Worm (Caenorhabditis elegans): ENCODE data around the gene F58A3.4.
A peak's percentile ranks its signal among the peaks of the same experiment; 100 is the strongest.

F58A3.4 gene

DNA sequence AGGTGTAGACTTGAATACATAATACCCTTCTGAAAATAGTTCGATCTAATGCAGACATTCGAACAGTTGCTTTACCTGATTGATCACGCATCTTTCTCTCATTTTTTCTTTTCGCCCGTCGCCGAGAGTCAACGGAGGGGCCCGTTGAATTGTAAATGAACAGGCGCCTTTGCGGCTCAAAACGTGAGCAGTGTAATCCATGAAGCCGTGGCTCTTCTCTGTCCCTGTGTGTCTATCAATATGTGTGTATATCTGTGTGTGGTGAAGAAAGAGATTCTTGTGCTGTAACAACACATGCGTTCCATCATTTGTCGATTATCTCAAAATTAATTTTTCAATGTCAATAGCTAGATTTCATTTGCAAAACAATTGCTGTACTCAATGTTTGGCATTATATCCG, 25.1 kb upstream of the F58A3.4 start:
- no peak for TF ChIP-seq madf-9 (GFP tag; conservative IDR thresholded peaks at IDR 0.05)
- peak; percentile 13 for TF ChIP-seq hlh-11 (tag; optimal IDR thresholded peaks at IDR 0.05)
- peak in 1 of 2 experiments; percentile 67 for TF ChIP-seq daf-16 (GFP tag; optimal IDR thresholded peaks at IDR 0.05)
- no peak for TF ChIP-seq daf-16 (tag; optimal IDR thresholded peaks at IDR 0.05)
- TF ChIP-seq nhr-11 (tag; optimal IDR thresholded peaks at IDR 0.05) = peak; percentile 53

DNA sequence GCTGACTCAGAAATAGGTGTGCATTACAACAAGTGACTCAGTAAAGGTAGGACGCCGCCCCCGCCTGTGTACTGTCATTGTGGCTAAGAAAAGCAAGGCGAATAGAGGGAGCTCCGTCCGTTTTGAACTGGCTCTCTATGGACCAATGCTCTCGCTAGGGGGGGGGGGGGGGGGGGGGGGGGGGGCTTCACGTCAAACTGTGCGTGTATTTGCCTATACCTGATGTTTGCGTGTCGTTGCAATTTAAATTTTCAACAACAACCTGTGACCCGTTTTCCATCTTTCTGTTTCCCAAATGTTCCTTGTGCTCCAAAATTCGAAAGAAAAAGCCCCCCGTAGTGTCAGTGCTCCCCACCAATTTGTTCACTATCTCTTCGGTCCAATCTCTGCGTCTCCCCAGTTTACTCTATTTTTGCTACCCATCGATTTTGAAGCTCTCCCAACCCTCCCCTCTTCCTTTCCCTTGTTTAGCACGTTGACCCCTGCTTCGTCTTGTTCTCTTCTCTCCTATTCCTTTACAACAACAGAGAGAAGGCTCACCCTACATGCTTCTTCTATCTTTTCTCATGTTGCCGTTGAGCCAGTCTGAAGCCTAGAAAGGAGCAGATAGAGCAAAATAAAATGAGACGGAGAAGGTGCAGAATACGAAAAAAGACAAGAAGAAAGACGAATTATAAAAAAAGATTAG, 24.1 kb upstream of the F58A3.4 start:
- TF ChIP-seq T26A8.4 (GFP tag; IDR thresholded peaks at IDR 0.05) (no peak), rbr-2 (tag; optimal IDR thresholded peaks at IDR 0.05) (peak; percentile 25), nhr-28 (tag; optimal IDR thresholded peaks at IDR 0.05) (peak; percentile 11), lim-7 (GFP tag; IDR thresholded peaks at IDR 0.05) (no peak), unc-62 (GFP tag; optimal IDR thresholded peaks at IDR 0.05 in 1 of 2) (peak in 1 of 2 experiments; percentile 93), unc-62 (tag; optimal IDR thresholded peaks at IDR 0.05) (no peak), ZK337.2 (GFP tag; IDR thresholded peaks at IDR 0.05) (no peak), duxl-1 (tag; optimal IDR thresholded peaks at IDR 0.05; ENCODE audit: poor library complexity) (no peak), nhr-48 (tag; optimal IDR thresholded peaks at IDR 0.05) (no peak), saeg-2 (GFP tag; IDR thresholded peaks at IDR 0.05) (no peak), spr-1 (tag; optimal IDR thresholded peaks at IDR 0.05) (no peak), hmg-1.1 (GFP tag; IDR thresholded peaks at IDR 0.05) (peak; percentile 54), lin-29 (GFP tag; IDR thresholded peaks at IDR 0.05) (no peak), lin-13 (GFP tag; optimal IDR thresholded peaks at IDR 0.05) (no peak), zfp-3 (GFP tag; conservative IDR thresholded peaks at IDR 0.05) (no peak), ctbp-1 (GFP tag; IDR thresholded peaks at IDR 0.05) (no peak), unc-130 (GFP tag; optimal IDR thresholded peaks at IDR 0.05) (no peak), ceh-82 (tag; optimal IDR thresholded peaks at IDR 0.05) (no peak), pqm-1 (tag; optimal IDR thresholded peaks at IDR 0.05) (no peak), daf-12 (tag; optimal IDR thresholded peaks at IDR 0.05) (no peak), lsy-2 (tag; optimal IDR thresholded peaks at IDR 0.05) (peak in 1 of 2 experiments; percentile 47), hlh-30 (tag; optimal IDR thresholded peaks at IDR 0.05; ENCODE audit: insufficient read depth) (peak; percentile 16), dmd-8 (GFP tag; IDR thresholded peaks at IDR 0.05) (no peak), mdt-29 (GFP tag; IDR thresholded peaks at IDR 0.05) (no peak), F44E2.7 (GFP tag; IDR thresholded peaks at IDR 0.05) (no peak), ztf-11 (tag; optimal IDR thresholded peaks at IDR 0.05) (no peak), aha-1 (tag) (peak; percentile 4), zip-11 (GFP tag; IDR thresholded peaks at IDR 0.05) (no peak), nhr-77 (tag; optimal IDR thresholded peaks at IDR 0.05) (no peak), daf-16 (GFP tag; optimal IDR thresholded peaks at IDR 0.05) (no peak), daf-16 (tag; optimal IDR thresholded peaks at IDR 0.05) (peak; percentile 73), zag-1 (tag; optimal IDR thresholded peaks at IDR 0.05) (no peak), mes-2 (tag; optimal IDR thresholded peaks at IDR 0.05; ENCODE audit: poor library complexity, severe bottlenecking) (peak; percentile 38), hlh-11 (tag; optimal IDR thresholded peaks at IDR 0.05) (peak; percentile 30), dpl-1 (GFP tag; optimal IDR thresholded peaks at IDR 0.05) (no peak), php-3 (GFP tag; IDR thresholded peaks at IDR 0.05) (no peak), egl-27 (tag; optimal IDR thresholded peaks at IDR 0.05) (no peak), ceh-44 (GFP tag; IDR thresholded peaks at IDR 0.05) (0 out of 2 replicates have a peak, but pooled peaks have one; percentile 14), dve-1 (tag; optimal IDR thresholded peaks at IDR 0.05; ENCODE audit: insufficient read depth) (peak; percentile 59), lir-3 (tag; optimal IDR thresholded peaks at IDR 0.05) (no peak), ceh-28 (tag; optimal IDR thresholded peaks at IDR 0.05) (peak; percentile 28), set-16 (GFP tag; IDR thresholded peaks at IDR 0.05) (peak; percentile 72), Y75B8A.6 (GFP tag; IDR thresholded peaks at IDR 0.05) (no peak), D1046.2 (GFP tag; IDR thresholded peaks at IDR 0.05) (no peak), fkh-10 (GFP tag; optimal IDR thresholded peaks at IDR 0.05) (peak; percentile 35), nhr-111 (GFP tag; optimal IDR thresholded peaks at IDR 0.05) (no peak), zip-2 (tag; optimal IDR thresholded peaks at IDR 0.05) (no peak)

Measured in whole organism, L4 larva.